Worm (Caenorhabditis elegans): ENCODE results near the gene F55A11.4.

DNA sequence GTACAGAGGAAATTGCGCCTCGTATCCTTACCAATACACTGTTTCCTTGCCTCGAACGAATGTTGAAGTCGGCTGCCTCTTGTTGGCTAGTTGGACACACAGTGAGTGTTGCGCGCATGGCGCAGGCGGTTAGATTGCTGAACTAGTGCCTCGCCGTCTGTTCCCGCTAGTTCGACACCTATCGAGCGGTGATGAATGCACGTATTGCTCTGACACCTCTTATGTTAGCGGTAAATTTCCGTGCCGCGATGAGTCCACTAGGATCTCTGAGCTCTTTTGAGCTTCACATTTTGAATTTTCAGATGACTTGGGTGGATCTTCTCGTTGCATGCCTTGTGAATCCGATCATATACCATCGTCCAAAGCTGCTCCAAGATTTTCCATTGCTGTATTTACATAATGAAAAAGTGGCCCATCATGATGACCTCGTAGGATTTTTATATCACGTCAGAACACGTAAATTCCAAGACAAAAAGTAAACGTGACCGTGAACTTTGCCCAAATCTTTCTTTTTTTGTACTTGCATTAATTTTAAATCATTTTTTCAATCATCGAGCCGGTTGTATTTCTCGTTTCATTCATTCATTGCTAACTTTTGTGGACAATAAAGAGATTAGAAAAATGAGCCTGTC lies 12.7 kb downstream of the F55A11.4 start, which contains the start of gene F55A11.11:
- no peak for TF ChIP-seq ama-1 (optimal IDR thresholded peaks at IDR 0.05)
- no peak for TF ChIP-seq pha-4 (tag; optimal IDR thresholded peaks at IDR 0.05)
- peak; percentile 56 for TF ChIP-seq odd-2 (tag; optimal IDR thresholded peaks at IDR 0.05)

Data from whole organism, late embryonic.